Worm (Caenorhabditis elegans) whole organism, early embryonic: Measurements from ENCODE around the gene swp-1.

ENCODE experiments used
- aly-1 ChIP-seq: sonication (generic microtip); optimal IDR thresholded peaks from 2 replicates; lab custom pipeline; 2016; ENCODE audit warnings: missing genetic modification characterization, missing compliant biosample characterization
- pes-1 ChIP-seq: fragments of 200-800 bp; sonication (Bioruptor generic); IDR thresholded peaks from 2 replicates; pipeline ENCODE4 v1.3.6; 2022; ENCODE audit warnings: missing genetic modification reagents, missing genetic modification characterization, missing compliant biosample characterization

DNA sequence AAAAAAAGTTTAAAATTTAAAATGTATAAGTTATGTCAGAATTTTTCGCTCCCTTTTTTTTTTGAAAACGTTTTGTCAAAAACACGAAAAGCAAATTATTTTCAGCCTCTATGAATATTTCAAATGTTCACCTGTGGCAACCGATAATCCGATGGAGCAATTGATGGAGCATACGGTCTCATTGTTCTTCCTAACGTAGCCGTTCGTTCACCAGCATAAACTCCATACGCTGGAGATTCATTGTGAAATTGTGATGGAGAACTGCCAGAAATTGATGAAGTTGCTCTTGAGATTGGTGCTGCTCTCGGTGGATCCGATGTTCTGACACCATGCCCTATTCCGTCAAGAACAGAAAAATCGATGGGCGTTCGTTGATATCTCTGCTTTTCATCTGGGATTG lies 13.5 kb downstream of the swp-1 start:
- TF ChIP-seq pes-1 (GFP tag; lab: Robert Waterston, UW) (no peak), aly-1 (no peak)
